Fruit fly (Drosophila melanogaster) whole organism, wandering third instar larva: Measurements from ENCODE around the gene sip3.
A peak's percentile ranks its signal among the peaks of the same experiment; 100 is the strongest.

Source experiments
- Abd-B ChIP-seq: fragments of >200 bp; optimal IDR thresholded peaks from 2 replicates; lab custom pipeline; 2017; ENCODE audit warnings: missing biosample characterization, missing genetic modification characterization
- CG32264 ChIP-seq: fragments of 200-800 bp; sonication (Bioruptor generic); optimal IDR thresholded peaks from 2 replicates; lab custom pipeline; 2016; ENCODE audit warnings: missing biosample characterization, missing genetic modification characterization
- CrebA ChIP-seq: fragments of 200-800 bp; sonication (Bioruptor generic); optimal IDR thresholded peaks from 2 replicates; lab custom pipeline; 2016; ENCODE audit warnings: missing biosample characterization, mild to moderate bottlenecking, missing genetic modification characterization, borderline replicate concordance
- Dif ChIP-seq: fragments of 200-275, 200-300 bp; sonication (Bioruptor generic); optimal IDR thresholded peaks from 2 replicates; lab custom pipeline; 2018; ENCODE audit warnings: missing biosample characterization, missing genetic modification characterization; ENCODE audit not compliant: partially characterized antibody
- GATAd ChIP-seq: sonication (Bioruptor generic); optimal IDR thresholded peaks from 2 replicates; lab custom pipeline; 2016; ENCODE audit warnings: missing biosample characterization, missing genetic modification characterization
- HLH106 ChIP-seq: fragments of 200-800 bp; optimal IDR thresholded peaks from 3 replicates; lab custom pipeline; 2019; ENCODE audit warnings: missing biosample characterization, mild to moderate bottlenecking, missing genetic modification characterization, moderate library complexity
- Hnf4 ChIP-seq: fragments of 200-800 bp; sonication (Bioruptor generic); optimal IDR thresholded peaks from 2 replicates; lab custom pipeline; 2016; ENCODE audit warnings: missing biosample characterization, mild to moderate bottlenecking, missing genetic modification characterization
- Hr78 ChIP-seq: fragments of >200 bp; optimal IDR thresholded peaks from 2 replicates; lab custom pipeline; 2017; ENCODE audit warnings: missing biosample characterization, missing genetic modification characterization
- Hr83 ChIP-seq: fragments of 200-300 bp; sonication (Bioruptor generic); optimal IDR thresholded peaks from 2 replicates; lab custom pipeline; 2016; ENCODE audit warnings: missing biosample characterization, mild to moderate bottlenecking, missing genetic modification characterization, moderate library complexity; ENCODE audit not compliant: poor library complexity, severe bottlenecking
- Jra ChIP-seq: sonication (Bioruptor generic); optimal IDR thresholded peaks from 2 replicates; lab custom pipeline; 2016; ENCODE audit warnings: missing biosample characterization, missing genetic modification characterization
- Mio ChIP-seq: sonication (Bioruptor generic); optimal IDR thresholded peaks from 2 replicates; lab custom pipeline; 2016; ENCODE audit warnings: missing biosample characterization, missing genetic modification characterization
- Myc ChIP-seq: fragments of >200 bp; optimal IDR thresholded peaks from 2 replicates; lab custom pipeline; 2017
- OdsH ChIP-seq: fragments of 200-800 bp; sonication (Bioruptor generic); optimal IDR thresholded peaks from 2 replicates; lab custom pipeline; 2016; ENCODE audit warnings: missing biosample characterization, mild to moderate bottlenecking, missing genetic modification characterization
- Rel ChIP-seq, 2 experiments: fragments of 200-800 bp; sonication (Bioruptor generic) in 1 of 2; optimal IDR thresholded peaks; 2 replicates in 1 of 2; 3 replicates in 1 of 2; lab custom pipeline; 2016 to 2019; ENCODE audit warnings: mild to moderate bottlenecking in 2 of 2, missing biosample characterization in 2 of 2, missing genetic modification characterization in 2 of 2, moderate library complexity in 1 of 2
- Sp1 ChIP-seq: fragments of 200-800 bp; sonication (Bioruptor generic); optimal IDR thresholded peaks from 3 replicates; lab custom pipeline; 2019; ENCODE audit warnings: missing biosample characterization, mild to moderate bottlenecking, missing genetic modification characterization, moderate library complexity
- Vsx2 ChIP-seq: fragments of 200-300, 225-300 bp; sonication (Bioruptor generic); optimal IDR thresholded peaks from 2 replicates; lab custom pipeline; 2018; ENCODE audit warnings: missing biosample characterization, missing genetic modification characterization; ENCODE audit not compliant: partially characterized antibody
- br ChIP-seq: fragments of 200-800 bp; sonication (Bioruptor generic); optimal IDR thresholded peaks from 2 replicates; lab custom pipeline; 2016; ENCODE audit warnings: missing biosample characterization, missing genetic modification characterization
- brk ChIP-seq: fragments of 200-800 bp; sonication (Bioruptor generic); optimal IDR thresholded peaks from 2 replicates; lab custom pipeline; 2016; ENCODE audit warnings: missing biosample characterization, mild to moderate bottlenecking, missing genetic modification characterization
- dl ChIP-seq, 2 experiments: fragments of 175-275, 200-275 bp in 1 of 2; fragments of 200-275 bp in 1 of 2; sonication (Bioruptor generic); optimal IDR thresholded peaks; lab custom pipeline; 2018; ENCODE audit warnings: mild to moderate bottlenecking in 2 of 2, missing biosample characterization in 2 of 2, missing genetic modification characterization in 2 of 2, moderate library complexity in 2 of 2; ENCODE audit not compliant: partially characterized antibody in 2 of 2, insufficient read depth in 1 of 2
- dsf ChIP-seq: sonication (Bioruptor generic); optimal IDR thresholded peaks from 2 replicates; lab custom pipeline; 2016; ENCODE audit warnings: missing biosample characterization, missing genetic modification characterization, borderline replicate concordance
- foxo ChIP-seq, 2 experiments: fragments of 200-800 bp; sonication (Bioruptor generic); optimal IDR thresholded peaks; 2 replicates in 1 of 2; 3 replicates in 1 of 2; lab custom pipeline; 2016 to 2017; ENCODE audit warnings: missing biosample characterization in 2 of 2, missing genetic modification characterization in 2 of 2
- fru ChIP-seq: fragments of 200-800 bp; sonication (Bioruptor generic); optimal IDR thresholded peaks from 3 replicates; lab custom pipeline; 2016; ENCODE audit warnings: missing biosample characterization, mild to moderate bottlenecking, missing genetic modification characterization
- h ChIP-seq: fragments of 200-800 bp; sonication (Bioruptor generic); optimal IDR thresholded peaks from 3 replicates; lab custom pipeline; 2016; ENCODE audit warnings: missing biosample characterization, mild to moderate bottlenecking, missing genetic modification characterization
- jim ChIP-seq: fragments of 175-275, 200-325 bp; sonication (Bioruptor generic); optimal IDR thresholded peaks from 2 replicates; lab custom pipeline; 2016; ENCODE audit warnings: missing biosample characterization, mild to moderate bottlenecking, missing genetic modification characterization
- lola ChIP-seq: fragments of >200 bp; optimal IDR thresholded peaks from 2 replicates; lab custom pipeline; 2017; ENCODE audit warnings: missing biosample characterization, missing genetic modification characterization
- pan ChIP-seq: fragments of >200 bp; optimal IDR thresholded peaks from 2 replicates; lab custom pipeline; 2017
- psq ChIP-seq: fragments of 200-800 bp; sonication (Bioruptor generic); optimal IDR thresholded peaks from 3 replicates; lab custom pipeline; 2017; ENCODE audit warnings: missing biosample characterization, mild to moderate bottlenecking, missing genetic modification characterization, moderate library complexity
- rgr ChIP-seq: fragments of 200-800 bp; sonication (Bioruptor generic); optimal IDR thresholded peaks from 3 replicates; lab custom pipeline; 2016; ENCODE audit warnings: missing biosample characterization, mild to moderate bottlenecking, missing genetic modification characterization
- sage ChIP-seq: fragments of 200-800 bp; sonication (Bioruptor generic); optimal IDR thresholded peaks from 2 replicates; lab custom pipeline; 2016; ENCODE audit warnings: missing biosample characterization, mild to moderate bottlenecking, missing genetic modification characterization
- sv ChIP-seq: fragments of 200-800 bp; sonication (Bioruptor generic); optimal IDR thresholded peaks from 3 replicates; lab custom pipeline; 2016; ENCODE audit warnings: missing biosample characterization, missing genetic modification characterization
- tai ChIP-seq: sonication (Bioruptor generic); optimal IDR thresholded peaks from 2 replicates; lab custom pipeline; 2016; ENCODE audit warnings: missing biosample characterization, missing genetic modification characterization
- usp ChIP-seq: fragments of >200 bp; optimal IDR thresholded peaks from 2 replicates; lab custom pipeline; 2017; ENCODE audit warnings: missing biosample characterization, missing genetic modification characterization
- woc ChIP-seq: sonication (Bioruptor generic); optimal IDR thresholded peaks from 2 replicates; lab custom pipeline; 2016; ENCODE audit warnings: missing biosample characterization, mild to moderate bottlenecking, missing genetic modification characterization

Gene sip3

dm6 chr3R:31724580-31725320, 47.3 kb upstream of the sip3 start (continued):
- TF ChIP-seq lola (GFP tag; lab: Kevin White, UChicago) (no peak), Abd-B (GFP tag; lab: Kevin White, UChicago) (no peak), dsf (GFP tag; lab: Kevin White, UChicago) (no peak), Vsx2 (no peak), tai (no peak), Myc (lab: Kevin White, UChicago) (no peak), Hr78 (GFP tag; lab: Kevin White, UChicago) (no peak), foxo (GFP tag; optimal IDR thresholded peaks at IDR 0.05; lab: Kevin White, UChicago) (peak in 1 of 2 experiments; percentile 24), sage (GFP tag; lab: Kevin White, UChicago) (no peak), fru (GFP tag; lab: Kevin White, UChicago) (peak; percentile 34), Jra (GFP tag; lab: Kevin White, UChicago) (no peak), sv (no peak), woc (GFP tag; lab: Kevin White, UChicago) (peak; percentile 13), usp (GFP tag; lab: Kevin White, UChicago) (no peak)

dm6 chr3R:31725486-31726227, 46.4 kb upstream of the sip3 start:
- no peak for TF ChIP-seq Mio (GFP tag; lab: Kevin White, UChicago)
- peak; percentile 11 for TF ChIP-seq fru (GFP tag; lab: Kevin White, UChicago)
- no peak for TF ChIP-seq Jra (GFP tag; lab: Kevin White, UChicago)
- TF ChIP-seq CrebA (GFP tag; lab: Kevin White, UChicago) = no peak
- no peak for TF ChIP-seq Rel (GFP tag; optimal IDR thresholded peaks at IDR 0.05; lab: Kevin White, UChicago)
- TF ChIP-seq Rel (tag; optimal IDR thresholded peaks at IDR 0.05; lab: Kevin White, UChicago) = peak; percentile 38
- TF ChIP-seq brk (GFP tag; lab: Kevin White, UChicago) = no peak
- no peak for TF ChIP-seq Vsx2
- peak; percentile 52 for TF ChIP-seq Hr83 (GFP tag; lab: Kevin White, UChicago)
- TF ChIP-seq HLH106 (tag; lab: Kevin White, UChicago) = peak; percentile 3
- TF ChIP-seq foxo (GFP tag; optimal IDR thresholded peaks at IDR 0.05; lab: Kevin White, UChicago) = no peak
- no peak for TF ChIP-seq OdsH (GFP tag; lab: Kevin White, UChicago)
- peak; percentile 85 for TF ChIP-seq Dif (GFP tag; lab: Kevin White, UChicago)
- no peak for TF ChIP-seq psq (GFP tag; lab: Kevin White, UChicago)
- no peak for TF ChIP-seq lola (GFP tag; lab: Kevin White, UChicago)
- peak; percentile 25 for TF ChIP-seq GATAd (GFP tag; lab: Kevin White, UChicago)
- peak; percentile 24 to 32 for TF ChIP-seq dl (GFP tag; optimal IDR thresholded peaks at IDR 0.05; lab: Kevin White, UChicago; ENCODE audit: insufficient read depth in 1 of 2, partially characterized antibody in 2 of 2)
- TF ChIP-seq h (GFP tag; lab: Kevin White, UChicago) = peak; percentile 36
- no peak for TF ChIP-seq pan (lab: Kevin White, UChicago)
- no peak for TF ChIP-seq CG32264
- no peak for TF ChIP-seq sv
- TF ChIP-seq Sp1 (GFP tag; lab: Kevin White, UChicago) = peak; percentile 47
- peak; percentile 22 for TF ChIP-seq rgr (GFP tag; lab: Kevin White, UChicago)
- TF ChIP-seq jim (GFP tag; lab: Kevin White, UChicago) = no peak
- TF ChIP-seq Hnf4 (GFP tag; lab: Kevin White, UChicago) = peak; percentile 67
- TF ChIP-seq br (GFP tag; lab: Kevin White, UChicago) = no peak

- TF ChIP-seq Abd-B (GFP tag; lab: Kevin White, UChicago) (no peak), Sp1 (GFP tag; lab: Kevin White, UChicago) (no peak), tai (no peak), Dif (GFP tag; lab: Kevin White, UChicago) (no peak), GATAd (GFP tag; lab: Kevin White, UChicago) (no peak), HLH106 (tag; lab: Kevin White, UChicago) (no peak), brk (GFP tag; lab: Kevin White, UChicago) (no peak), Mio (GFP tag; lab: Kevin White, UChicago) (no peak), dsf (GFP tag; lab: Kevin White, UChicago) (no peak), Vsx2 (no peak)
These were observed 45.7 kb upstream of the sip3 start for dm6 chr3R:31726286-31726685.
